Worm (Caenorhabditis elegans) whole organism, L3 larva: ENCODE measurements around the gene C33G8.2.
A peak's percentile ranks its signal among the peaks of the same experiment; 100 is the strongest.

Experiments
- R02D3.7 ChIP-seq: fragments of 150-350 bp; optimal IDR thresholded peaks from 2 replicates; lab custom pipeline; 2014; ENCODE audit warnings: missing biosample characterization, missing genetic modification characterization
- ZK546.5 ChIP-seq: sonication (generic microtip); optimal IDR thresholded peaks from 2 replicates; lab custom pipeline; 2017; ENCODE audit warnings: missing biosample characterization, missing genetic modification characterization
- aly-2 ChIP-seq: fragments of 150-350 bp; optimal IDR thresholded peaks from 2 replicates; lab custom pipeline; 2014; ENCODE audit warnings: missing biosample characterization, missing genetic modification characterization
- ama-1 ChIP-seq: fragments of 150-350 bp; optimal IDR thresholded peaks from 2 replicates; lab custom pipeline; 2018
- ceh-16 ChIP-seq: sonication (generic microtip); optimal IDR thresholded peaks from 2 replicates; lab custom pipeline; 2017; ENCODE audit warnings: missing biosample characterization, missing genetic modification characterization
- ceh-28 ChIP-seq: fragments of 150-350 bp; optimal IDR thresholded peaks from 2 replicates; lab custom pipeline; 2014; ENCODE audit warnings: missing biosample characterization, missing genetic modification reagents, missing genetic modification characterization
- ceh-82 ChIP-seq: fragments of 150-350 bp; optimal IDR thresholded peaks from 2 replicates; lab custom pipeline; 2014; ENCODE audit warnings: missing biosample characterization, missing genetic modification characterization
- egl-5 ChIP-seq: fragments of 150-350 bp; optimal IDR thresholded peaks from 2 replicates; lab custom pipeline; 2017; ENCODE audit warnings: missing biosample characterization, missing genetic modification reagents, missing genetic modification characterization, inconsistent platforms
- elt-1 ChIP-seq: fragments of 150-350 bp; optimal IDR thresholded peaks from 2 replicates; lab custom pipeline; 2014; ENCODE audit warnings: missing biosample characterization, missing genetic modification characterization
- elt-2 ChIP-seq: sonication (generic microtip); optimal IDR thresholded peaks from 2 replicates; lab custom pipeline; 2016; ENCODE audit warnings: missing genetic modification reagents, mild to moderate bottlenecking, missing genetic modification characterization, missing compliant biosample characterization
- elt-3 ChIP-seq, 3 experiments: fragments of 150-350 bp in 1 of 3; sonication (generic microtip) in 2 of 3; optimal IDR thresholded peaks; 2 replicates in 2 of 3; 4 replicates in 1 of 3; lab custom pipeline; 2014 to 2017; ENCODE audit warnings: missing biosample characterization in 3 of 3, missing genetic modification characterization in 3 of 3
- eor-1 ChIP-seq, 2 experiments: fragments of 150-350 bp; optimal IDR thresholded peaks; 2 replicates each; lab custom pipeline; 2014 to 2018; ENCODE audit warnings: missing biosample characterization in 2 of 2, missing genetic modification characterization in 2 of 2
- fkh-10 ChIP-seq: sonication (generic microtip); optimal IDR thresholded peaks from 2 replicates; lab custom pipeline; 2017; ENCODE audit warnings: missing biosample characterization, missing genetic modification reagents, missing genetic modification characterization
- fos-1 ChIP-seq: fragments of 150-350 bp; optimal IDR thresholded peaks from 2 replicates; lab custom pipeline; 2014; ENCODE audit warnings: missing biosample characterization, missing genetic modification characterization
- hmg-11 ChIP-seq: sonication (generic microtip); optimal IDR thresholded peaks from 2 replicates; lab custom pipeline; 2016; ENCODE audit warnings: missing genetic modification characterization, missing compliant biosample characterization
- jun-1 ChIP-seq: fragments of 150-350 bp; optimal IDR thresholded peaks from 2 replicates; lab custom pipeline; 2014; ENCODE audit warnings: missing biosample characterization, missing genetic modification reagents, missing genetic modification characterization
- lin-39 ChIP-seq: fragments of 150-350 bp; optimal IDR thresholded peaks from 2 replicates; lab custom pipeline; 2018; ENCODE audit warnings: missing biosample characterization, missing genetic modification reagents, missing genetic modification characterization
- mml-1 ChIP-seq: fragments of 150-350 bp; sonication (generic microtip); optimal IDR thresholded peaks from 3 replicates; lab custom pipeline; 2014; ENCODE audit warnings: missing biosample characterization, missing genetic modification characterization
- nhr-11 ChIP-seq: fragments of 150-350 bp; optimal IDR thresholded peaks from 2 replicates; lab custom pipeline; 2014; ENCODE audit warnings: missing biosample characterization, missing genetic modification characterization
- nhr-12 ChIP-seq: fragments of 150-350 bp; optimal IDR thresholded peaks from 2 replicates; lab custom pipeline; 2014; ENCODE audit warnings: missing biosample characterization, missing genetic modification characterization
- nhr-23 ChIP-seq: fragments of 150-350 bp; optimal IDR thresholded peaks from 2 replicates; lab custom pipeline; 2014; ENCODE audit warnings: missing biosample characterization, missing genetic modification reagents, missing genetic modification characterization
- nhr-237 ChIP-seq: fragments of 150-350 bp; optimal IDR thresholded peaks from 2 replicates; lab custom pipeline; 2014; ENCODE audit warnings: missing biosample characterization, missing genetic modification characterization
- nhr-28 ChIP-seq: fragments of 150-350 bp; optimal IDR thresholded peaks from 2 replicates; lab custom pipeline; 2014; ENCODE audit warnings: missing biosample characterization, missing genetic modification characterization
- nhr-77 ChIP-seq: fragments of 150-350 bp; optimal IDR thresholded peaks from 2 replicates; lab custom pipeline; 2014; ENCODE audit warnings: missing biosample characterization, missing genetic modification characterization
- pqm-1 ChIP-seq: fragments of 150-350 bp; optimal IDR thresholded peaks from 2 replicates; lab custom pipeline; 2017; ENCODE audit warnings: missing biosample characterization, missing genetic modification characterization, inconsistent platforms
- sea-2 ChIP-seq: fragments of 150-350 bp; sonication (generic microtip); optimal IDR thresholded peaks from 4 replicates; lab custom pipeline; 2014; ENCODE audit warnings: missing biosample characterization, missing genetic modification reagents, missing genetic modification characterization
- skn-1 ChIP-seq: fragments of 150-350 bp; optimal IDR thresholded peaks from 2 replicates; lab custom pipeline; 2014; ENCODE audit warnings: missing biosample characterization, missing genetic modification characterization
- tbx-2 ChIP-seq: sonication (generic microtip); optimal IDR thresholded peaks from 2 replicates; lab custom pipeline; 2016; ENCODE audit warnings: mild to moderate bottlenecking, missing genetic modification characterization, missing compliant biosample characterization
- zag-1 ChIP-seq: fragments of 150-350 bp; optimal IDR thresholded peaks from 2 replicates; lab custom pipeline; 2014; ENCODE audit warnings: missing biosample characterization, missing genetic modification characterization
- ztf-11 ChIP-seq: fragments of 150-350 bp; optimal IDR thresholded peaks from 2 replicates; lab custom pipeline; 2014; ENCODE audit warnings: missing biosample characterization, missing genetic modification characterization

The C33G8.2 gene

DNA sequence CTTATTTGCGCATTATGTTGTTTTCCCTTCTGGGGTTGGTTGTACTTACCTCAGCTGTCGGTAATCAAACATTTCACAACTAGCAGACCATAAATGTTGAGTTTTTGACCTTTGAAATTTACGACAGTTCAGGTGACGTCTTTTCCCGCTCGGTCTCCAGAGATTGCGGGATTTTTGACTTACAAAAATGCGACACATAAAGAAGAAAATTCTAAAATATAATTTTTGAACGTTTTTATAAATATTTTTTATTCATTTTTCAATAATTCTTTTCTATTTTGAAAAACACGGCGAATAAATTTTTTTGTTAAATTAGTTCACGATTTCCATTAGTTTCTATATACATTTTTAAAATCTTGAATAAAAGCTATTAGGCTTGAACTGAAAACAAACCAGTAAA, 26.7 kb upstream of the C33G8.2 start, which contains the start of gene nhr-161:
nhr-161 (minus strand) TSS at position 101 of the 400 bp plus-strand sequence.
- TF ChIP-seq elt-1 (tag; lab: Kevin White, UChicago) (no peak), jun-1 (tag; lab: Kevin White, UChicago) (no peak), lin-39 (tag; lab: Kevin White, UChicago) (no peak), ceh-82 (tag; lab: Kevin White, UChicago) (no peak), nhr-23 (tag; lab: Kevin White, UChicago) (no peak), tbx-2 (tag; lab: Kevin White, UChicago) (no peak), mml-1 (tag; lab: Kevin White, UChicago) (no peak), zag-1 (tag; lab: Kevin White, UChicago) (no peak), R02D3.7 (tag; lab: Kevin White, UChicago) (no peak), ama-1 (lab: Kevin White, UChicago) (no peak)
- TF ChIP-seq, all 47 proteins: peak for 0

DNA sequence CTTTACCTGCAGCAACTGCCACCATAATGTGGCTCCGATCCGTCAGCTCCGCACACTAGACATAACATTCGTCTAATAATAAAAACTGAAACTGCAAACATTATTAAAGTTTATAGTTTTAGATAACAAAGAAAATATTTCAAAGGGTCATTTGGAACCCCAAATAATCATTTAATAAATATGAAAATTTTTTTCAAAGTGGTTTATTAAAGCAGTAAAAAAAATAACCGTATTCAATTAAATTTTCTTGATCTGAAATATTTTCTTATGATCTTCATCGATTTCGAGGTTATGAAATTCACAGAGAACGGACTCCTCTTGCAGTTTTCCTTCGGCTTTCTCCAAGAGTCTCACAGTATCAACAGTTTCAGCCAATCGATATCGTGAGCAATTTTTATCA, 23.6 kb upstream of the C33G8.2 start, which contains the start of gene nhr-163:
nhr-163 (minus strand) TSS at position 101 of the 400 bp plus-strand sequence.
- no peak for TF ChIP-seq zag-1 (tag; lab: Kevin White, UChicago)
- no peak for TF ChIP-seq elt-1 (tag; lab: Kevin White, UChicago)
- no peak for TF ChIP-seq ama-1 (lab: Kevin White, UChicago)
- no peak for TF ChIP-seq pqm-1 (tag; lab: Kevin White, UChicago)
- TF ChIP-seq mml-1 (tag; lab: Kevin White, UChicago), result no peak
- TF ChIP-seq elt-3 (tag; optimal IDR thresholded peaks at IDR 0.05; lab: Kevin White, UChicago), result no peak
- no peak for TF ChIP-seq fkh-10 (GFP tag; lab: Kevin White, UChicago)
- no peak for TF ChIP-seq hmg-11 (tag; lab: Kevin White, UChicago)
- no peak for TF ChIP-seq lin-39 (tag; lab: Kevin White, UChicago)
- TF ChIP-seq aly-2 (tag; lab: Kevin White, UChicago), result no peak
- no peak for TF ChIP-seq ceh-16
- TF ChIP-seq tbx-2 (tag; lab: Kevin White, UChicago), result no peak
- TF ChIP-seq elt-2 (tag; lab: Kevin White, UChicago), result no peak
- TF ChIP-seq ztf-11, result no peak
- no peak for TF ChIP-seq eor-1 (tag; optimal IDR thresholded peaks at IDR 0.05; lab: Kevin White, UChicago)
- TF ChIP-seq ceh-28 (tag; lab: Kevin White, UChicago), result no peak
- TF ChIP-seq fos-1 (tag; lab: Kevin White, UChicago), result no peak
- no peak for TF ChIP-seq nhr-237
- TF ChIP-seq R02D3.7 (tag; lab: Kevin White, UChicago), result no peak

DNA sequence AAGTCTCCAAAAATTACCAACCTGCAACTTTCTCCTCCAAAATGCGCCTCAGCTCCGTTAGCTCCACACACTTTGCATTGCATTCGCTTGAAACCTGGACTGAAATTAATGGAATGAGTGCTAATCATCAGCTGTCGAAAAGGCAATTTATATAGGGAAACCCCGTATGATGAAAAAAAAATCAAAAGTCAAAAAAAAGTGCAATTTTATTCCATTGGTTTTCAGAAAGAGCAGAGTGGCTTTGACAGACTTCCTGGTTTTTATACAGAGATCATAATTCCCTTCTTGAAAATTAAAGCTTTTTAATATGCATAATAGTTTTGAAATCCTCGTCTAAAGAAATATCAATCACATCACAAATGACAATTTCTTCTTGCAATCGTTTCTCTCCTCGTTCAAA, 21.9 kb upstream of the C33G8.2 start, which contains the start of gene nhr-139:
nhr-139 (minus strand) TSS at position 101 of the 400 bp plus-strand sequence.
- no peak for TF ChIP-seq tbx-2 (tag; lab: Kevin White, UChicago)
- TF ChIP-seq nhr-28, result no peak
- no peak for TF ChIP-seq elt-2 (tag; lab: Kevin White, UChicago)
- TF ChIP-seq elt-3 (tag; optimal IDR thresholded peaks at IDR 0.05; lab: Kevin White, UChicago), result no peak
- no peak for TF ChIP-seq nhr-12 (tag; lab: Kevin White, UChicago)
- no peak for TF ChIP-seq sea-2 (GFP tag; lab: Kevin White, UChicago)
- TF ChIP-seq nhr-77 (tag; lab: Kevin White, UChicago), result no peak
- no peak for TF ChIP-seq ceh-28 (tag; lab: Kevin White, UChicago)
- no peak for TF ChIP-seq skn-1
- no peak for TF ChIP-seq R02D3.7 (tag; lab: Kevin White, UChicago)
- no peak for TF ChIP-seq nhr-11 (tag; lab: Kevin White, UChicago)

DNA sequence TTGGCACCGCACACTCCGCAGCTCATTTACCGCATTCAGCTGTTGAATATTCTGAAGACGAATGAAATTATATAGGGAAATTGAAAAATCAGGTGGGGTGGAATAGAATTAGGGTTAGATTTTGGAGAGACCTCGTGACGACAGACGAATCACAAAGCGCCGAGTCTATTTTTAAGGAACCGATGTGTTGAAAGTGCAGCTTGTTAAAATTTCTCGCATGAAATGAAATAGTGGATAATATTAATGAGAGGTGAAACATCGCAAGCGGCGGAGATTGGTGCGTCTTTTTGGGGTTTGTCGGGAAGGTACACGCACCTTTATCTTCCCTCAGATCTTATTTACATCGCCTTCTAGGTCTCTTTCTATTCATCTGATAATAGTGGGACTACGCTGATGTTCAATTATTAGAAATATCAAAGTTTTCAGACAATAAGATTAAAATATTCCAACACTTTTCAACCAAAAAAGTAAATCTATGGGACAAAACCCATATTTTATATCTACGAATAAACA, 19.9 kb upstream of the C33G8.2 start, which contains the start of gene nhr-140:
nhr-140 (minus strand) TSS at position 51 of the 513 bp plus-strand sequence.
- TF ChIP-seq nhr-28, result no peak
- TF ChIP-seq elt-1 (tag; lab: Kevin White, UChicago), result peak; percentile 56
- TF ChIP-seq, all 47 proteins: peak for 1

DNA sequence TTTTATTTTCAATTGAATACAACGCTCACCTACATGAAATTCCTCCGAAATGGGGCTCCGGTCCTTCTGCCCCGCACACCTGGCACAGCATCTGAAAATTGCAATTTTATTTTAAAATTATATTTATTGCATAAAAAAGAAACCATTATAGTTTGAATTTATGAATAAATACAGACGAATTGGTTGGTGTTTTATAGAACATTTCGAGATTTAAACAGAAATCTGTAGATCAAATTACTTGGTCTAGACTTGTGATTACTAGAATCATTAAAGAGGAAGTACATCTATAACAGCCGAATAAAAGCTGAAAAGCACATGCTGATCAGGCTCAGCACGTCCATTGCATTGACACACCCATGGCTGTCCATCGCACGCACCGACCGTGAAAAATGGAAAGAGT, 17.8 kb upstream of the C33G8.2 start, which contains the start of gene nhr-162:
nhr-162 (minus strand) TSS at position 101 of the 400 bp plus-strand sequence.
- TF ChIP-seq egl-5 (no peak), ama-1 (lab: Kevin White, UChicago) (no peak), ZK546.5 (tag; lab: Kevin White, UChicago) (no peak), aly-2 (tag; lab: Kevin White, UChicago) (no peak), ceh-82 (tag; lab: Kevin White, UChicago) (no peak), ceh-16 (no peak), hmg-11 (tag; lab: Kevin White, UChicago) (no peak)
